Fruit fly (Drosophila melanogaster): Measurements from ENCODE around the gene AsnRS.

DNA sequence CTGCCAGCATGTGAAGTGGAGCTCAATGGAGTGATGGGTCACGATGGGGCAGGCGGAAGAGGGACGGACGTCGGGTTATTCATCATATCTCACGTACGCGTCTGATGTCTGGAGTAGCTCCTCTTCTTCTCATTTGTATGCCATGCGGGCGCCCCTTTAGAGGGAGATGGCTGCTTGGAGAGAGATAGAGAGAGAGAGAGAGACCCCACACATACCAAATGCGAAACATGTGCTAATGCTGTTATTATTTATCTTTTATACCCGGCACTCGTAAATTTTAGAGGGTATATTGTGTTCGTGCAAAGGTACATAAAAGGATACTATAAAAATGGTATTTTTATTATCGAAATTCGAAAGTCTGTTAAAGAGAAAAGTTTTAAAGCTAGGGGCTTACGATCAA is 14.3 kb upstream of the AsnRS start:
- TF ChIP-seq Hr78 (GFP tag; optimal IDR thresholded peaks at IDR 0.05) (no peak), OdsH (GFP tag; optimal IDR thresholded peaks at IDR 0.05) (no peak), pan (optimal IDR thresholded peaks at IDR 0.05) (no peak), fru (GFP tag; optimal IDR thresholded peaks at IDR 0.05) (peak; percentile 21), h (GFP tag; optimal IDR thresholded peaks at IDR 0.05) (peak; percentile 22), brk (GFP tag; optimal IDR thresholded peaks at IDR 0.05) (no peak), Sp1 (GFP tag; optimal IDR thresholded peaks at IDR 0.05) (no peak), Dfd (GFP tag; optimal IDR thresholded peaks at IDR 0.05) (no peak), br (GFP tag; optimal IDR thresholded peaks at IDR 0.05) (no peak)

Measured in whole organism, wandering third instar larva.